Fruit fly (Drosophila melanogaster) whole organism, embryonic: Measurements from ENCODE around the gene CG4461.

ENCODE experiments used
- Atf6 ChIP-seq: fragments of 200-800 bp; sonication (Bioruptor generic); IDR thresholded peaks from 2 replicates; pipeline ENCODE4 v1.3.6; 2022; ENCODE audit warnings: missing biosample characterization, missing genetic modification characterization
- CG11398 ChIP-seq: fragments of 200-800 bp; sonication (Bioruptor generic); optimal IDR thresholded peaks from 2 replicates; lab custom pipeline; 2016; ENCODE audit warnings: missing biosample characterization, missing genetic modification characterization
- CG12219 ChIP-seq: fragments of 200-800 bp; sonication (Bioruptor generic); optimal IDR thresholded peaks from 3 replicates; lab custom pipeline; 2018; ENCODE audit warnings: missing biosample characterization, mild to moderate bottlenecking, missing genetic modification characterization
- CG13775 ChIP-seq: fragments of 200-800 bp; sonication (Bioruptor generic); optimal IDR thresholded peaks from 3 replicates; lab custom pipeline; 2017; ENCODE audit warnings: missing biosample characterization, mild to moderate bottlenecking, missing genetic modification characterization
- CG13894 ChIP-seq: fragments of 200-800 bp; sonication (Bioruptor generic); optimal IDR thresholded peaks from 3 replicates; lab custom pipeline; 2018; ENCODE audit warnings: missing biosample characterization, mild to moderate bottlenecking, missing genetic modification characterization, moderate library complexity
- CG15011 ChIP-seq: fragments of 200-800 bp; sonication (Bioruptor generic); optimal IDR thresholded peaks from 3 replicates; lab custom pipeline; 2018; ENCODE audit warnings: missing biosample characterization, mild to moderate bottlenecking, missing genetic modification characterization
- CG15601 ChIP-seq: fragments of 200-800 bp; sonication (Bioruptor generic); optimal IDR thresholded peaks from 3 replicates; lab custom pipeline; 2019; ENCODE audit warnings: missing biosample characterization, mild to moderate bottlenecking, missing genetic modification characterization, moderate library complexity
- CG17829 ChIP-seq: fragments of 200-800 bp; optimal IDR thresholded peaks from 2 replicates; lab custom pipeline; 2019; ENCODE audit warnings: missing biosample characterization, mild to moderate bottlenecking, missing genetic modification characterization, moderate library complexity
- CG2116 ChIP-seq: fragments of 200-800 bp; sonication (Bioruptor generic); optimal IDR thresholded peaks from 3 replicates; lab custom pipeline; 2018; ENCODE audit warnings: missing biosample characterization, mild to moderate bottlenecking, missing genetic modification characterization
- CG2120 ChIP-seq: fragments of 200-800 bp; sonication (Bioruptor generic); optimal IDR thresholded peaks from 3 replicates; lab custom pipeline; 2016; ENCODE audit warnings: missing biosample characterization, missing genetic modification characterization
- CG2875 ChIP-seq: fragments of 200-800 bp; sonication (Bioruptor generic); optimal IDR thresholded peaks from 2 replicates; lab custom pipeline; 2017; ENCODE audit warnings: missing biosample characterization, mild to moderate bottlenecking, missing genetic modification characterization, missing genetic modification reagents
- CG32767 ChIP-seq: fragments of 200-800 bp; sonication (Bioruptor generic); IDR thresholded peaks from 2 replicates; pipeline ENCODE4 v1.3.6; 2022; ENCODE audit warnings: missing biosample characterization, missing genetic modification characterization
- CG3281 ChIP-seq: fragments of 200-800 bp; sonication (Bioruptor generic); optimal IDR thresholded peaks from 3 replicates; lab custom pipeline; 2017; ENCODE audit warnings: missing biosample characterization, mild to moderate bottlenecking, missing genetic modification characterization
- CG3995 ChIP-seq: fragments of 200-800 bp; sonication (Bioruptor generic); optimal IDR thresholded peaks from 3 replicates; lab custom pipeline; 2016; ENCODE audit warnings: missing biosample characterization, missing genetic modification characterization
- CG4424 ChIP-seq: fragments of 200-800 bp; sonication (Bioruptor generic); optimal IDR thresholded peaks from 3 replicates; lab custom pipeline; 2016; ENCODE audit warnings: missing biosample characterization, missing genetic modification characterization
- CG4617 ChIP-seq: fragments of 200-800 bp; sonication (Bioruptor generic); optimal IDR thresholded peaks from 3 replicates; lab custom pipeline; 2016; ENCODE audit warnings: missing biosample characterization, missing genetic modification characterization, borderline replicate concordance
- CG7839 ChIP-seq: fragments of 200-800 bp; sonication (Bioruptor generic); optimal IDR thresholded peaks from 3 replicates; lab custom pipeline; 2018; ENCODE audit warnings: missing biosample characterization, mild to moderate bottlenecking, missing genetic modification characterization, moderate library complexity
- CG8388 ChIP-seq: fragments of 200-800 bp; sonication (Bioruptor generic); optimal IDR thresholded peaks from 2 replicates; lab custom pipeline; 2019; ENCODE audit warnings: missing biosample characterization, mild to moderate bottlenecking, missing genetic modification characterization, moderate library complexity
- CG9609 ChIP-seq: fragments of 200-800 bp; sonication (Bioruptor generic); optimal IDR thresholded peaks from 3 replicates; lab custom pipeline; 2016; ENCODE audit warnings: missing biosample characterization, missing genetic modification characterization
- CG9932 ChIP-seq: fragments of 200-800 bp; sonication (Bioruptor generic); IDR thresholded peaks from 2 replicates; pipeline ENCODE4 v1.3.6; 2022; ENCODE audit warnings: missing biosample characterization, missing genetic modification characterization
- Chrac-16 ChIP-seq: fragments of 200-800 bp; sonication (Bioruptor generic); optimal IDR thresholded peaks from 3 replicates; lab custom pipeline; 2016; ENCODE audit warnings: missing biosample characterization, missing genetic modification characterization
- Dp ChIP-seq: fragments of 200-800 bp; sonication (Bioruptor generic); optimal IDR thresholded peaks from 2 replicates; lab custom pipeline; 2018; ENCODE audit warnings: missing biosample characterization, mild to moderate bottlenecking, missing genetic modification characterization, moderate library complexity
- Eip74EF ChIP-seq, 2 experiments: fragments of 200-800 bp in 1 of 2; fragments of >200 bp in 1 of 2; sonication (Bioruptor generic) in 1 of 2; optimal IDR thresholded peaks; 2 replicates each; lab custom pipeline; 2017 to 2019; ENCODE audit warnings: missing biosample characterization in 2 of 2, missing genetic modification characterization in 2 of 2, mild to moderate bottlenecking in 1 of 2, moderate library complexity in 1 of 2
- HmgZ ChIP-seq: fragments of 200-800 bp; sonication (Bioruptor generic); optimal IDR thresholded peaks from 2 replicates; lab custom pipeline; 2018; ENCODE audit warnings: missing biosample characterization, mild to moderate bottlenecking, missing genetic modification characterization
- Hmx ChIP-seq: fragments of 200-800 bp; sonication (Bioruptor generic); optimal IDR thresholded peaks from 2 replicates; lab custom pipeline; 2016; ENCODE audit warnings: missing biosample characterization, missing genetic modification characterization
- Hr3 ChIP-seq: fragments of 200-800 bp; sonication (Bioruptor generic); optimal IDR thresholded peaks from 3 replicates; lab custom pipeline; 2016; ENCODE audit warnings: missing biosample characterization, missing genetic modification characterization
- NC2α ChIP-seq: fragments of 200-800 bp; sonication (Bioruptor generic); optimal IDR thresholded peaks from 2 replicates; lab custom pipeline; 2016; ENCODE audit warnings: missing biosample characterization, missing genetic modification characterization
- Nf-YA ChIP-seq: fragments of 200-800 bp; sonication (Bioruptor generic); IDR thresholded peaks from 2 replicates; pipeline ENCODE4 v1.3.6; 2022; ENCODE audit warnings: missing biosample characterization, missing genetic modification characterization
- Sox100B ChIP-seq: fragments of 200-800 bp; sonication (Bioruptor generic); optimal IDR thresholded peaks from 3 replicates; lab custom pipeline; 2018; ENCODE audit warnings: missing biosample characterization, mild to moderate bottlenecking, missing genetic modification characterization
- Usf ChIP-seq: fragments of 200-800 bp; sonication (Bioruptor generic); optimal IDR thresholded peaks from 2 replicates; lab custom pipeline; 2017; ENCODE audit warnings: missing genotype, missing biosample characterization, missing genetic modification characterization
- ac ChIP-seq: fragments of 200-800 bp; sonication (Bioruptor generic); optimal IDR thresholded peaks from 3 replicates; lab custom pipeline; 2017; ENCODE audit warnings: missing biosample characterization, mild to moderate bottlenecking, missing genetic modification characterization
- br ChIP-seq: fragments of >200 bp; optimal IDR thresholded peaks from 2 replicates; lab custom pipeline; 2017
- bsh ChIP-seq, 2 experiments: fragments of 200-800 bp; sonication (Bioruptor generic); optimal IDR thresholded peaks; 2 replicates each; lab custom pipeline; 2017 to 2018; ENCODE audit warnings: mild to moderate bottlenecking in 2 of 2, missing biosample characterization in 2 of 2, missing genetic modification characterization in 2 of 2, moderate library complexity in 1 of 2
- cad ChIP-seq: fragments of >200 bp; optimal IDR thresholded peaks from 2 replicates; lab custom pipeline; 2017; ENCODE audit warnings: missing biosample characterization, missing genetic modification characterization
- cg ChIP-seq: fragments of 200-800 bp; sonication (Bioruptor generic); optimal IDR thresholded peaks from 3 replicates; lab custom pipeline; 2019; ENCODE audit warnings: missing biosample characterization, mild to moderate bottlenecking, missing genetic modification characterization, moderate library complexity
- chif ChIP-seq, 2 experiments: fragments of 200-800 bp; sonication (Bioruptor generic); optimal IDR thresholded peaks; 3 replicates each; lab custom pipeline; 2016; ENCODE audit warnings: missing biosample characterization in 2 of 2, missing genetic modification characterization in 2 of 2
- eve ChIP-seq, 2 experiments: fragments of >200 bp; optimal IDR thresholded peaks; 2 replicates each; lab custom pipeline; 2017; ENCODE audit warnings: missing biosample characterization in 2 of 2, missing genetic modification characterization in 2 of 2
- fd96Cb ChIP-seq: fragments of 200-800 bp; sonication (Bioruptor generic); optimal IDR thresholded peaks from 2 replicates; lab custom pipeline; 2018; ENCODE audit warnings: missing biosample characterization, mild to moderate bottlenecking, missing genetic modification characterization, moderate library complexity
- gfzf ChIP-seq: fragments of 200-800 bp; sonication (Bioruptor generic); optimal IDR thresholded peaks from 2 replicates; lab custom pipeline; 2016; ENCODE audit warnings: missing biosample characterization, mild to moderate bottlenecking, missing genetic modification characterization, moderate library complexity
- ham ChIP-seq: fragments of 200-800 bp; sonication (Bioruptor generic); IDR thresholded peaks from 2 replicates; pipeline ENCODE4 v1.3.6; 2022; ENCODE audit warnings: missing biosample characterization, missing genetic modification characterization
- odd ChIP-seq: fragments of 200-800 bp; sonication (Bioruptor generic); optimal IDR thresholded peaks from 2 replicates; lab custom pipeline; 2017; ENCODE audit warnings: missing biosample characterization, mild to moderate bottlenecking, missing genetic modification characterization
- onecut ChIP-seq: fragments of 200-800 bp; sonication (Bioruptor generic); IDR thresholded peaks from 2 replicates; pipeline ENCODE4 v1.3.6; 2022; ENCODE audit warnings: missing biosample characterization, missing genetic modification characterization
- psq ChIP-seq: fragments of 200-800 bp; sonication (Bioruptor generic); optimal IDR thresholded peaks from 2 replicates; lab custom pipeline; 2017; ENCODE audit warnings: missing biosample characterization, missing genetic modification characterization
- run ChIP-seq: fragments of 200-800 bp; sonication (Bioruptor generic); optimal IDR thresholded peaks from 3 replicates; lab custom pipeline; 2018; ENCODE audit warnings: missing biosample characterization, mild to moderate bottlenecking, missing genetic modification characterization
- stwl ChIP-seq: fragments of 200-800 bp; sonication (Bioruptor generic); optimal IDR thresholded peaks from 3 replicates; lab custom pipeline; 2018; ENCODE audit warnings: missing biosample characterization, mild to moderate bottlenecking, missing genetic modification characterization, moderate library complexity
- trem ChIP-seq: fragments of 200-800 bp; optimal IDR thresholded peaks from 3 replicates; lab custom pipeline; 2019; ENCODE audit warnings: missing biosample characterization, mild to moderate bottlenecking, missing genetic modification characterization, moderate library complexity
- tup ChIP-seq: fragments of 200-800 bp; sonication (Bioruptor generic); optimal IDR thresholded peaks from 2 replicates; lab custom pipeline; 2016; ENCODE audit warnings: missing biosample characterization, mild to moderate bottlenecking, missing genetic modification characterization, moderate library complexity
- unc-4 ChIP-seq: fragments of 200-800 bp; sonication (Bioruptor generic); IDR thresholded peaks from 2 replicates; pipeline ENCODE4 v1.3.6; 2022; ENCODE audit warnings: missing biosample characterization, missing genetic modification characterization; ENCODE audit not compliant: partially characterized antibody
- vvl ChIP-seq: fragments of 200-800 bp; sonication (Bioruptor generic); IDR thresholded peaks from 2 replicates; pipeline ENCODE4 v1.3.6; 2022; ENCODE audit warnings: missing biosample characterization, missing genetic modification characterization

The CG4461 gene

dm6 chr3L:9383345-9384075 is 8.3 kb downstream of the CG4461 start, which contains the start of gene Hsp27 (continued):
- TF ChIP-seq cad (GFP tag; lab: Kevin White, UChicago) (no peak), CG12219 (GFP tag; lab: Kevin White, UChicago) (peak; percentile 94), chif (GFP tag; optimal IDR thresholded peaks at IDR 0.05; lab: Kevin White, UChicago) (peak; percentile 88 to 92), Atf6 (peak; percentile 97), ham (GFP tag; lab: Robert Waterston, UW) (peak; percentile 86), Hr3 (GFP tag; lab: Kevin White, UChicago) (peak; percentile 98), CG2120 (peak; percentile 97), CG13894 (tag; lab: Kevin White, UChicago) (peak; percentile 93), tup (peak; percentile 93), CG4617 (GFP tag; lab: Kevin White, UChicago) (peak; percentile 96), CG9932 (GFP tag; lab: Robert Waterston, UW) (peak; percentile 96), CG3995 (GFP tag; lab: Kevin White, UChicago) (peak; percentile 80), CG15601 (tag; lab: Kevin White, UChicago) (peak; percentile 96), CG13775 (GFP tag; lab: Kevin White, UChicago) (peak; percentile 95), CG7839 (tag; lab: Kevin White, UChicago) (peak; percentile 99), run (peak; percentile 95), gfzf (GFP tag; lab: Kevin White, UChicago) (no peak), Chrac-16 (GFP tag; lab: Kevin White, UChicago) (peak; percentile 98), CG2875 (GFP tag; lab: Kevin White, UChicago) (peak; percentile 99), unc-4 (GFP tag; lab: Robert Waterston, UW) (no peak), Eip74EF (GFP tag; optimal IDR thresholded peaks at IDR 0.05; lab: Kevin White, UChicago) (peak in 1 of 2 experiments; percentile 97), onecut (GFP tag; lab: Robert Waterston, UW) (peak; percentile 94), HmgZ (tag; lab: Kevin White, UChicago) (peak; percentile 97), CG15011 (peak; percentile 96), CG3281 (peak; percentile 97), cg (peak; percentile 90), ac (GFP tag; lab: Kevin White, UChicago) (peak; percentile 82), CG4424 (GFP tag; lab: Kevin White, UChicago) (peak; percentile 99), stwl (peak; percentile 65), fd96Cb (peak; percentile 99), Nf-YA (GFP tag; lab: Robert Waterston, UW) (peak; percentile 97), odd (GFP tag; lab: Kevin White, UChicago) (peak; percentile 95), CG17829 (tag; lab: Kevin White, UChicago) (peak; percentile 98), CG32767 (GFP tag; lab: Robert Waterston, UW) (peak; percentile 97), vvl (GFP tag; lab: Robert Waterston, UW) (peak; percentile 99), CG11398 (peak; percentile 60), Dp (peak; percentile 32), Sox100B (GFP tag; lab: Kevin White, UChicago) (peak; percentile 97), eve (GFP tag; optimal IDR thresholded peaks at IDR 0.05; lab: Kevin White, UChicago) (no peak), NC2α (peak; percentile 65), CG8388 (GFP tag; lab: Kevin White, UChicago) (peak; percentile 97), Hmx (GFP tag; lab: Kevin White, UChicago) (peak; percentile 83), CG2116 (GFP tag; lab: Kevin White, UChicago) (peak; percentile 82), psq (GFP tag; lab: Kevin White, UChicago) (peak; percentile 92), CG9609 (peak; percentile 88), br (lab: Kevin White, UChicago) (no peak), trem (tag; lab: Kevin White, UChicago) (peak; percentile 96), Usf (GFP tag; lab: Kevin White, UChicago) (peak; percentile 96), bsh (GFP tag; optimal IDR thresholded peaks at IDR 0.05; lab: Kevin White, UChicago) (peak; percentile 99 to 100)
